Worm (Caenorhabditis elegans) whole organism, L4/young adult: ENCODE results near the gene pas-7.

Experiments
- W03F9.2 ChIP-seq: fragments of 150-350 bp; optimal IDR thresholded peaks from 2 replicates; lab custom pipeline; 2014; ENCODE audit warnings: missing biosample characterization, missing genetic modification characterization
- dao-5 ChIP-seq: sonication (generic microtip); optimal IDR thresholded peaks from 2 replicates; lab custom pipeline; 2016; ENCODE audit warnings: missing genotype, missing genetic modification characterization, moderate library complexity, missing compliant biosample characterization
- him-1 ChIP-seq: sonication (generic microtip); optimal IDR thresholded peaks from 2 replicates; lab custom pipeline; 2016; ENCODE audit warnings: missing genotype, missing genetic modification reagents, missing genetic modification characterization, missing compliant biosample characterization

- no peak for TF ChIP-seq him-1 (tag; lab: Kevin White, UChicago)
- no peak for TF ChIP-seq W03F9.2 (tag; lab: Kevin White, UChicago)
- no peak for TF ChIP-seq dao-5 (tag; lab: Kevin White, UChicago)
Measured at ce11 chrII:10099072-10099471, 582 bp downstream of the pas-7 start.
